Fruit fly (Drosophila melanogaster) whole organism, embryonic: ENCODE measurements around the gene Cpsf73.

Experiments used
- Abd-B ChIP-seq: fragments of 200-800 bp; sonication (Bioruptor generic); optimal IDR thresholded peaks from 2 replicates; lab custom pipeline; 2018; ENCODE audit warnings: missing biosample characterization, mild to moderate bottlenecking, missing genetic modification characterization, moderate library complexity
- Asciz ChIP-seq: fragments of 200-800 bp; sonication (Bioruptor generic); optimal IDR thresholded peaks from 2 replicates; lab custom pipeline; 2017; ENCODE audit warnings: missing biosample characterization, mild to moderate bottlenecking, missing genetic modification characterization, missing genetic modification reagents
- B-H2 ChIP-seq: fragments of 200-800 bp; sonication (Bioruptor generic); optimal IDR thresholded peaks from 2 replicates; lab custom pipeline; 2018; ENCODE audit warnings: missing biosample characterization, mild to moderate bottlenecking, missing genetic modification characterization
- BtbVII ChIP-seq: fragments of 200-800 bp; sonication (Bioruptor generic); optimal IDR thresholded peaks from 3 replicates; lab custom pipeline; 2017; ENCODE audit warnings: missing biosample characterization, mild to moderate bottlenecking, missing genetic modification characterization
- CG12391 ChIP-seq: fragments of 200-800 bp; sonication (Bioruptor generic); optimal IDR thresholded peaks from 3 replicates; lab custom pipeline; 2018; ENCODE audit warnings: missing biosample characterization, mild to moderate bottlenecking, missing genetic modification characterization, moderate library complexity
- CG14860 ChIP-seq: fragments of 200-800 bp; sonication (Bioruptor generic); IDR thresholded peaks from 3 replicates; pipeline ENCODE4 v1.3.6; 2022; ENCODE audit warnings: missing biosample characterization, missing genetic modification characterization; ENCODE audit not compliant: partially characterized antibody
- CG17802 ChIP-seq: fragments of 200-800 bp; sonication (Bioruptor generic); optimal IDR thresholded peaks from 2 replicates; lab custom pipeline; 2018; ENCODE audit warnings: missing biosample characterization, mild to moderate bottlenecking, missing genetic modification characterization, moderate library complexity
- CG3281 ChIP-seq: fragments of 200-800 bp; sonication (Bioruptor generic); optimal IDR thresholded peaks from 3 replicates; lab custom pipeline; 2017; ENCODE audit warnings: missing biosample characterization, mild to moderate bottlenecking, missing genetic modification characterization
- CG42726 ChIP-seq: fragments of 200-800 bp; sonication (Bioruptor generic); IDR thresholded peaks from 2 replicates; pipeline ENCODE4 v1.3.6; 2022; ENCODE audit warnings: missing biosample characterization, missing genetic modification characterization; ENCODE audit not compliant: partially characterized antibody
- CG7372 ChIP-seq: fragments of 200-800 bp; sonication (Bioruptor generic); IDR thresholded peaks from 2 replicates; pipeline ENCODE4 v1.3.6; 2022; ENCODE audit warnings: missing biosample characterization, missing genetic modification characterization
- CG7928 ChIP-seq: fragments of 200-800 bp; sonication (Bioruptor generic); optimal IDR thresholded peaks from 2 replicates; lab custom pipeline; 2017; ENCODE audit warnings: missing biosample characterization, mild to moderate bottlenecking, missing genetic modification characterization
- CG9437 ChIP-seq: fragments of 200-800 bp; sonication (Bioruptor generic); optimal IDR thresholded peaks from 2 replicates; lab custom pipeline; 2018; ENCODE audit warnings: missing biosample characterization, mild to moderate bottlenecking, missing genetic modification characterization
- Dip2 ChIP-seq: fragments of 200-800 bp; sonication (Bioruptor generic); IDR thresholded peaks from 2 replicates; pipeline ENCODE4 v1.3.6; 2022; ENCODE audit warnings: missing biosample characterization, missing genetic modification characterization
- Doc3 ChIP-seq: fragments of 200-800 bp; sonication (Bioruptor generic); IDR thresholded peaks from 3 replicates; pipeline ENCODE4 v1.3.6; 2022; ENCODE audit warnings: missing biosample characterization, missing genetic modification characterization; ENCODE audit not compliant: partially characterized antibody
- Dp ChIP-seq: fragments of 200-800 bp; sonication (Bioruptor generic); optimal IDR thresholded peaks from 2 replicates; lab custom pipeline; 2018; ENCODE audit warnings: missing biosample characterization, mild to moderate bottlenecking, missing genetic modification characterization, moderate library complexity
- E2f2 ChIP-seq: fragments of 200-800 bp; sonication (Bioruptor generic); IDR thresholded peaks from 2 replicates; pipeline ENCODE4 v1.3.6; 2022; ENCODE audit warnings: missing biosample characterization, missing genetic modification characterization
- ERR ChIP-seq: fragments of 200-800 bp; sonication (Bioruptor generic); optimal IDR thresholded peaks from 2 replicates; lab custom pipeline; 2016; ENCODE audit warnings: missing biosample characterization, missing genetic modification characterization
- Elba2 ChIP-seq: fragments of 200-800 bp; sonication (Bioruptor generic); optimal IDR thresholded peaks from 3 replicates; lab custom pipeline; 2016; ENCODE audit warnings: missing biosample characterization, missing genetic modification characterization
- Ets65A ChIP-seq: fragments of 200-800 bp; sonication (Bioruptor generic); peaks from one replicate; lab custom pipeline; 2016; ENCODE audit warnings: missing biosample characterization, missing genetic modification characterization
- Gug ChIP-seq: fragments of 200-800 bp; sonication (Bioruptor generic); IDR thresholded peaks from 4 replicates; pipeline ENCODE4 v1.3.6; 2022; ENCODE audit warnings: missing biosample characterization, missing genetic modification characterization
- Mad ChIP-seq: fragments of 200-800 bp; sonication (Bioruptor generic); optimal IDR thresholded peaks from 2 replicates; lab custom pipeline; 2016; ENCODE audit warnings: missing biosample characterization, missing genetic modification characterization
- Max ChIP-seq: fragments of 200-800 bp; sonication (Bioruptor generic); optimal IDR thresholded peaks from 2 replicates; lab custom pipeline; 2016; ENCODE audit warnings: missing biosample characterization, mild to moderate bottlenecking, missing genetic modification characterization
- Neu2 ChIP-seq: fragments of 200-800 bp; sonication (Bioruptor generic); optimal IDR thresholded peaks from 3 replicates; lab custom pipeline; 2016; ENCODE audit warnings: missing biosample characterization, missing genetic modification characterization, borderline replicate concordance
- NfI ChIP-seq: fragments of 200-800 bp; sonication (Bioruptor generic); optimal IDR thresholded peaks from 3 replicates; lab custom pipeline; 2018; ENCODE audit warnings: missing biosample characterization, mild to moderate bottlenecking, missing genetic modification characterization, moderate library complexity
- Oli ChIP-seq: fragments of 200-800 bp; sonication (Bioruptor generic); optimal IDR thresholded peaks from 2 replicates; lab custom pipeline; 2018; ENCODE audit warnings: missing biosample characterization, mild to moderate bottlenecking, missing genetic modification characterization, moderate library complexity
- Rfx ChIP-seq: fragments of 200-800 bp; sonication (Bioruptor generic); IDR thresholded peaks from 2 replicates; pipeline ENCODE4 v1.3.6; 2022; ENCODE audit warnings: missing biosample characterization, missing genetic modification characterization
- ap ChIP-seq: fragments of 200-800 bp; sonication (Bioruptor generic); IDR thresholded peaks from 2 replicates; pipeline ENCODE4 v1.3.6; 2022; ENCODE audit warnings: missing biosample characterization, missing genetic modification characterization
- cg ChIP-seq: fragments of 200-800 bp; sonication (Bioruptor generic); optimal IDR thresholded peaks from 3 replicates; lab custom pipeline; 2019; ENCODE audit warnings: missing biosample characterization, mild to moderate bottlenecking, missing genetic modification characterization, moderate library complexity
- chif ChIP-seq, 2 experiments: fragments of 200-800 bp; sonication (Bioruptor generic); optimal IDR thresholded peaks; 3 replicates each; lab custom pipeline; 2016; ENCODE audit warnings: missing biosample characterization in 2 of 2, missing genetic modification characterization in 2 of 2
- chn ChIP-seq: fragments of 200-800 bp; sonication (Bioruptor generic); optimal IDR thresholded peaks from 2 replicates; lab custom pipeline; 2016; ENCODE audit warnings: missing biosample characterization, missing genetic modification characterization
- croc ChIP-seq: fragments of 200-800 bp; sonication (Bioruptor generic); conservative IDR thresholded peaks from 3 replicates; pipeline ENCODE4 v1.3.6; 2022; ENCODE audit warnings: missing biosample characterization, missing genetic modification characterization
- dati ChIP-seq: fragments of 200-800 bp; sonication (Bioruptor generic); IDR thresholded peaks from 2 replicates; pipeline ENCODE4 v1.3.6; 2022; ENCODE audit warnings: missing biosample characterization, missing genetic modification characterization
- esg ChIP-seq: fragments of 200-800 bp; sonication (Bioruptor generic); conservative IDR thresholded peaks from 2 replicates; pipeline ENCODE4 v1.3.6; 2022; ENCODE audit warnings: missing biosample characterization, missing genetic modification characterization
- eve ChIP-seq, 2 experiments: fragments of >200 bp; optimal IDR thresholded peaks; 2 replicates each; lab custom pipeline; 2017; ENCODE audit warnings: missing biosample characterization in 2 of 2, missing genetic modification characterization in 2 of 2
- grn ChIP-seq: fragments of 200-800 bp; sonication (Bioruptor generic); optimal IDR thresholded peaks from 3 replicates; lab custom pipeline; 2017; ENCODE audit warnings: missing biosample characterization, missing genetic modification characterization
- ind ChIP-seq: fragments of 200-800 bp; sonication (Bioruptor generic); optimal IDR thresholded peaks from 3 replicates; lab custom pipeline; 2016; ENCODE audit warnings: missing biosample characterization, missing genetic modification characterization
- jumu ChIP-seq: fragments of 200-800 bp; sonication (Bioruptor generic); optimal IDR thresholded peaks from 3 replicates; lab custom pipeline; 2016; ENCODE audit warnings: missing biosample characterization, missing genetic modification characterization
- klu ChIP-seq: fragments of 200-800 bp; sonication (Bioruptor generic); IDR thresholded peaks from 2 replicates; pipeline ENCODE4 v1.3.6; 2022; ENCODE audit warnings: missing biosample characterization, missing genetic modification characterization
- lmd ChIP-seq: fragments of 200-800 bp; sonication (Bioruptor generic); IDR thresholded peaks from 2 replicates; pipeline ENCODE4 v1.3.6; 2022; ENCODE audit warnings: missing biosample characterization, missing genetic modification characterization
- nerfin-1 ChIP-seq: fragments of 200-800 bp; sonication (Bioruptor generic); optimal IDR thresholded peaks from 3 replicates; lab custom pipeline; 2019; ENCODE audit warnings: missing biosample characterization, mild to moderate bottlenecking, missing genetic modification characterization, moderate library complexity
- nerfin-2 ChIP-seq: fragments of 200-800 bp; sonication (Bioruptor generic); IDR thresholded peaks from 2 replicates; pipeline ENCODE4 v1.3.6; 2022; ENCODE audit warnings: missing biosample characterization, missing genetic modification characterization; ENCODE audit not compliant: partially characterized antibody
- otp ChIP-seq: fragments of 200-800 bp; sonication (Bioruptor generic); IDR thresholded peaks from 3 replicates; pipeline ENCODE4, ENCODE4 v1.3.6; 2022; ENCODE audit warnings: missing biosample characterization, missing genetic modification characterization
- peb ChIP-seq: fragments of 200-800 bp; sonication (Bioruptor generic); IDR thresholded peaks from 2 replicates; pipeline ENCODE4 v1.3.6; 2022; ENCODE audit warnings: missing biosample characterization, missing genetic modification characterization
- scrt ChIP-seq: fragments of 200-800 bp; sonication (Bioruptor generic); optimal IDR thresholded peaks from 2 replicates; lab custom pipeline; 2018; ENCODE audit warnings: missing biosample characterization, mild to moderate bottlenecking, missing genetic modification characterization, moderate library complexity
- sens ChIP-seq: fragments of 200-800 bp; sonication (Bioruptor generic); peaks from one replicate; lab custom pipeline; 2016; ENCODE audit warnings: missing biosample characterization, missing genetic modification characterization
- seq ChIP-seq: fragments of 200-800 bp; sonication (Bioruptor generic); IDR thresholded peaks from 2 replicates; pipeline ENCODE4 v1.3.6; 2022; ENCODE audit warnings: missing biosample characterization, missing genetic modification characterization
- sqz ChIP-seq: fragments of 200-800 bp; sonication (Bioruptor generic); optimal IDR thresholded peaks from 3 replicates; lab custom pipeline; 2018; ENCODE audit warnings: missing biosample characterization, mild to moderate bottlenecking, missing genetic modification characterization
- tin ChIP-seq: fragments of 200-800 bp; sonication (Bioruptor generic); optimal IDR thresholded peaks from 3 replicates; lab custom pipeline; 2016; ENCODE audit warnings: missing biosample characterization, missing genetic modification characterization
- wdn ChIP-seq: fragments of 200-800 bp; sonication (Bioruptor generic); IDR thresholded peaks from 2 replicates; pipeline ENCODE4 v1.3.6; 2022; ENCODE audit warnings: missing biosample characterization, missing genetic modification characterization
- wor ChIP-seq: fragments of 200-800 bp; sonication (Bioruptor generic); IDR thresholded peaks from 2 replicates; pipeline ENCODE4 v1.3.6; 2022; ENCODE audit warnings: missing biosample characterization, missing genetic modification characterization
- z ChIP-seq: fragments of 200-800 bp; sonication (Bioruptor generic); IDR thresholded peaks from 3 replicates; pipeline ENCODE4 v1.3.6; 2022; ENCODE audit warnings: missing biosample characterization, missing genetic modification characterization
- zfh2 ChIP-seq: fragments of 200-800 bp; sonication (Bioruptor generic); optimal IDR thresholded peaks from 2 replicates; lab custom pipeline; 2016; ENCODE audit warnings: missing biosample characterization, missing genetic modification characterization

Cpsf73 gene

dm6 chr3R:18677500-18677940 is 14.2 kb upstream of the Cpsf73 start, which contains the start of the genes dind and CG7706 (continued):
- TF ChIP-seq tin (GFP tag; lab: Kevin White, UChicago) (no peak), scrt (GFP tag; lab: Kevin White, UChicago) (peak; percentile 69), zfh2 (GFP tag; lab: Kevin White, UChicago) (no peak), CG7928 (no peak), Abd-B (peak; percentile 7), wor (GFP tag; lab: Robert Waterston, UW) (no peak), peb (GFP tag; lab: Robert Waterston, UW) (no peak), ind (GFP tag; lab: Kevin White, UChicago) (no peak), nerfin-2 (GFP tag; lab: Robert Waterston, UW) (no peak), CG14860 (GFP tag; lab: Robert Waterston, UW) (no peak), Rfx (GFP tag; lab: Robert Waterston, UW) (no peak), Mad (no peak), dati (GFP tag; lab: Robert Waterston, UW) (no peak), otp (GFP tag; lab: Robert Waterston, UW) (no peak), lmd (GFP tag; lab: Robert Waterston, UW) (no peak), klu (no peak), B-H2 (no peak), CG42726 (GFP tag; lab: Robert Waterston, UW) (no peak), nerfin-1 (tag; lab: Kevin White, UChicago) (peak; percentile 99), eve (GFP tag; optimal IDR thresholded peaks at IDR 0.05; lab: Kevin White, UChicago) (no peak), CG12391 (peak; percentile 58), wdn (no peak), Oli (tag; lab: Kevin White, UChicago) (no peak), Ets65A (GFP tag; lab: Kevin White, UChicago) (no peak), CG7372 (GFP tag; lab: Robert Waterston, UW) (no peak), BtbVII (GFP tag; lab: Kevin White, UChicago) (no peak), seq (GFP tag; lab: Robert Waterston, UW) (no peak), grn (no peak), Dp (GFP tag; lab: Kevin White, UChicago) (peak; percentile 40), E2f2 (GFP tag; lab: Robert Waterston, UW) (peak; percentile 47), esg (no peak), z (GFP tag; lab: Robert Waterston, UW) (no peak), CG9437 (GFP tag; lab: Kevin White, UChicago) (peak; percentile 7), sens (GFP tag; lab: Kevin White, UChicago) (peak; percentile 78), jumu (no peak), Max (GFP tag; lab: Kevin White, UChicago) (peak; percentile 23), croc (GFP tag; lab: Robert Waterston, UW) (no peak), Gug (no peak), Doc3 (GFP tag; lab: Robert Waterston, UW) (no peak), chif (GFP tag; optimal IDR thresholded peaks at IDR 0.05; lab: Kevin White, UChicago) (peak in 1 of 2 experiments; percentile 8), Neu2 (GFP tag; lab: Kevin White, UChicago) (no peak), chn (GFP tag; lab: Kevin White, UChicago) (no peak), NfI (GFP tag; lab: Kevin White, UChicago) (no peak), ERR (GFP tag; lab: Kevin White, UChicago) (no peak), ap (no peak), sqz (GFP tag; lab: Kevin White, UChicago) (no peak), Asciz (GFP tag; lab: Kevin White, UChicago) (no peak), CG17802 (tag; lab: Kevin White, UChicago) (peak; percentile 59), cg (no peak), Elba2 (GFP tag; lab: Kevin White, UChicago) (no peak), CG3281 (GFP tag; lab: Kevin White, UChicago) (no peak), Dip2 (GFP tag; lab: Robert Waterston, UW) (no peak)
